Fruit fly (Drosophila melanogaster): ENCODE measurements around the gene Elp1.

Elp1 gene

DNA sequence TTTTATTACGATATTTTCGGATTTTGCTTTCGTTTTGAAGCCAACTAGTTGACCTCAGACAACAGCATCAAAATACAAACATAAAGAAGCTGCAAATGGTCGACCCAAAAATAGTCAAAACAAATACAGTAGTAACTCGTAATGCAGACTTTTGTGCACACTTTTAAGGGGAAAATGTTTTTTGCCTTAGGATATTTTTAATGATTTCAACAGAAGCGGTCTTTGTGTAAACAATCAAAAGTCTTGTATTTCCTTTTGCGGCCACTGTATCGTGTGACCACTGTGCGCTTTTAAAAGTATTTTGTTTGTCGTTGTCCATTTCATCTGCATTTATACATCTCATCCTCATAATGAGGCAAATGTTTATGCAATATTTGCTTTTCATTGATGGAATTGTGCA lies 1.3 kb upstream of the Elp1 start (continued):
- TF ChIP-seq Camta (GFP tag; optimal IDR thresholded peaks at IDR 0.05) (peak; percentile 95), tll (GFP tag; optimal IDR thresholded peaks at IDR 0.05) (no peak), CG1603 (tag; optimal IDR thresholded peaks at IDR 0.05) (peak; percentile 93), CG14014 (GFP tag; IDR thresholded peaks at IDR 0.05) (peak; percentile 99), inv (GFP tag; IDR thresholded peaks at IDR 0.05; ENCODE audit: partially characterized antibody) (no peak), ken (GFP tag; IDR thresholded peaks at IDR 0.05) (peak; percentile 96), CG15696 (tag; optimal IDR thresholded peaks at IDR 0.05) (peak; percentile 83), CG10274 (GFP tag; optimal IDR thresholded peaks at IDR 0.05) (peak; percentile 85), br (optimal IDR thresholded peaks at IDR 0.05) (no peak), MESR4 (GFP tag; optimal IDR thresholded peaks at IDR 0.05) (peak; percentile 49), stc (GFP tag; IDR thresholded peaks at IDR 0.05) (peak; percentile 97), hth (optimal IDR thresholded peaks at IDR 0.05) (no peak), ap (GFP tag; IDR thresholded peaks at IDR 0.05) (peak; percentile 96), mam (GFP tag; optimal IDR thresholded peaks at IDR 0.05) (peak; percentile 99), bbx (GFP tag; IDR thresholded peaks at IDR 0.05; ENCODE audit: partially characterized antibody) (no peak), CG1233 (GFP tag; optimal IDR thresholded peaks at IDR 0.05) (peak; percentile 95), Ets97D (GFP tag; optimal IDR thresholded peaks at IDR 0.05) (peak; percentile 84), ftz-f1 (GFP tag; optimal IDR thresholded peaks at IDR 0.05) (peak; percentile 63), Optix (GFP tag; IDR thresholded peaks at IDR 0.05) (peak; percentile 95), CG4360 (GFP tag; IDR thresholded peaks at IDR 0.05) (peak; percentile 59; the same call in 1 of the 2 replicates), CG6689 (GFP tag; IDR thresholded peaks at IDR 0.05) (peak; percentile 95), CG32772 (GFP tag; IDR thresholded peaks at IDR 0.05) (peak; percentile 95), al (GFP tag; IDR thresholded peaks at IDR 0.05) (peak; percentile 97), Lpt (GFP tag; optimal IDR thresholded peaks at IDR 0.05) (no peak), fru (optimal IDR thresholded peaks at IDR 0.05) (no peak), wek (GFP tag; optimal IDR thresholded peaks at IDR 0.05) (peak; percentile 84), phol (tag; optimal IDR thresholded peaks at IDR 0.05) (peak; percentile 88), lmd (GFP tag; IDR thresholded peaks at IDR 0.05) (peak; percentile 98), CG12659 (GFP tag; optimal IDR thresholded peaks at IDR 0.05) (peak; percentile 97), CG30020 (tag; optimal IDR thresholded peaks at IDR 0.05) (peak; percentile 64), Doc2 (GFP tag; IDR thresholded peaks at IDR 0.05) (peak; percentile 86), CG15011 (GFP tag; optimal IDR thresholded peaks at IDR 0.05) (peak; percentile 91), CG31224 (GFP tag; IDR thresholded peaks at IDR 0.05) (peak; percentile 93), Hr39 (optimal IDR thresholded peaks at IDR 0.05) (no peak), tup (GFP tag; optimal IDR thresholded peaks at IDR 0.05) (peak; percentile 93), Blimp-1 (GFP tag; optimal IDR thresholded peaks at IDR 0.05) (peak; percentile 86), grn (GFP tag; optimal IDR thresholded peaks at IDR 0.05) (peak; percentile 40), HmgZ (tag; optimal IDR thresholded peaks at IDR 0.05) (peak; percentile 97), amos (GFP tag; IDR thresholded peaks at IDR 0.05; ENCODE audit: partially characterized antibody) (no peak), CG11504 (tag; optimal IDR thresholded peaks at IDR 0.05) (peak; percentile 95), chif (GFP tag; optimal IDR thresholded peaks at IDR 0.05) (peak; percentile 95 to 96), ham (GFP tag; IDR thresholded peaks at IDR 0.05) (peak; percentile 90), CG33213 (GFP tag; optimal IDR thresholded peaks at IDR 0.05) (peak; percentile 97), gcm (GFP tag; optimal IDR thresholded peaks at IDR 0.05) (peak; percentile 83), sd (tag; optimal IDR thresholded peaks at IDR 0.05) (peak; percentile 19), sens (GFP tag) (peak; percentile 99), Dfd (GFP tag; optimal IDR thresholded peaks at IDR 0.05) (no peak), wor (GFP tag; IDR thresholded peaks at IDR 0.05) (peak; percentile 91), ara (GFP tag; IDR thresholded peaks at IDR 0.05) (peak; percentile 93), fd64A (GFP tag; optimal IDR thresholded peaks at IDR 0.05) (peak; percentile 71), fd96Cb (tag; optimal IDR thresholded peaks at IDR 0.05) (peak; percentile 92), CG10366 (GFP tag; IDR thresholded peaks at IDR 0.05) (peak; percentile 98), otp (GFP tag; IDR thresholded peaks at IDR 0.05) (peak; percentile 96)
